Worm (Caenorhabditis elegans) whole organism, late embryonic: Measurements from ENCODE around the gene Y42G9A.3.

Experiments
- che-1 ChIP-seq: sonication (generic microtip); optimal IDR thresholded peaks from 2 replicates; lab custom pipeline; 2016; ENCODE audit warnings: mild to moderate bottlenecking, missing genetic modification characterization, missing compliant biosample characterization
- elt-2 ChIP-seq: sonication (generic microtip); optimal IDR thresholded peaks from 2 replicates; lab custom pipeline; 2016; ENCODE audit warnings: missing genetic modification reagents, missing genetic modification characterization, missing compliant biosample characterization
- fkh-10 ChIP-seq: fragments of 150-350 bp; optimal IDR thresholded peaks from 2 replicates; lab custom pipeline; 2014; ENCODE audit warnings: missing biosample characterization, missing genetic modification reagents, missing genetic modification characterization
- pag-3 ChIP-seq: sonication (generic microtip); optimal IDR thresholded peaks from 2 replicates; lab custom pipeline; 2016; ENCODE audit warnings: missing compliant biosample characterization, missing genetic modification characterization, borderline replicate concordance
- pqm-1 ChIP-seq: sonication (generic microtip); optimal IDR thresholded peaks from 2 replicates; lab custom pipeline; 2016; ENCODE audit warnings: missing genetic modification characterization, missing compliant biosample characterization

DNA sequence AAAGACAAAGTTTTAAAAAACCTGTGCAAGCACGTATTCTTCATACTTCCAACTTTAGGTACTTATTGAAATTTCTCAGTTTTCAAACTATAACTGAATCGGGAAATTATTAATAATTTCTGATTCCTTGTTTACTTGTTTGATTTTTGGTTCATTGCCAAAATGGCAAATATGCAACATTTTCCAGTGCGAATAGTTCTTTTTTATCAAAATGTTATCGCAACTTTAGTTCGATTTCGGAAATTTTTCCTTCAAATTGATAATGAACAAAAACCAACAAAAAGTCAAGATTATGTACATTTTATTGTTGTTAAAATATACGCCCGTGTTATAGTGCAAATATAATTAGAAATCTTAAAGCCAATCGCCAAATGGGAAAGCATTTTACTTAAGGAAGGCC lies 31.6 kb downstream of the Y42G9A.3 start:
- TF ChIP-seq pqm-1 (tag; lab: Kevin White, UChicago), result no peak
- no peak for TF ChIP-seq elt-2 (tag; lab: Kevin White, UChicago)
- TF ChIP-seq fkh-10, result no peak
- TF ChIP-seq che-1 (tag; lab: Kevin White, UChicago), result no peak
- TF ChIP-seq pag-3 (tag; lab: Kevin White, UChicago), result no peak
